Fruit fly (Drosophila melanogaster): ENCODE data around the gene CG42788.

dm6 chr3R:15138251-15138650 is 6.5 kb upstream of the CG42788 start:
- TF ChIP-seq bab1 (GFP tag; optimal IDR thresholded peaks at IDR 0.05) (no peak), CG12768 (GFP tag; optimal IDR thresholded peaks at IDR 0.05) (no peak), CG7045 (GFP tag; optimal IDR thresholded peaks at IDR 0.05) (no peak), CG11617 (GFP tag; optimal IDR thresholded peaks at IDR 0.05) (no peak), Hr96 (GFP tag; optimal IDR thresholded peaks at IDR 0.05) (no peak), tj (GFP tag; optimal IDR thresholded peaks at IDR 0.05) (no peak), CG1620 (GFP tag; optimal IDR thresholded peaks at IDR 0.05) (no peak), CG7101 (tag; optimal IDR thresholded peaks at IDR 0.05) (no peak), cic (GFP tag; optimal IDR thresholded peaks at IDR 0.05) (no peak), kay (GFP tag; ENCODE audit: borderline replicate concordance) (no peak), cnc (optimal IDR thresholded peaks at IDR 0.05) (no peak), Clk (GFP tag; optimal IDR thresholded peaks at IDR 0.05) (no peak)

Data from whole organism, adult.